Fruit fly (Drosophila melanogaster) whole organism: ENCODE results near the gene Gmd.

Source experiments
- CG8478 ChIP-seq: fragments of >200 bp; optimal IDR thresholded peaks from 2 replicates; lab custom pipeline; 2018; ENCODE audit warnings: inconsistent platforms
- Dll ChIP-seq: fragments of >200 bp; optimal IDR thresholded peaks from 2 replicates; lab custom pipeline; 2017
- EcR ChIP-seq, 2 experiments: fragments of >200 bp; optimal IDR thresholded peaks; 2 replicates each; lab custom pipeline; 2017; ENCODE audit warnings: missing biosample characterization in 2 of 2, missing genetic modification characterization in 2 of 2, missing genetic modification reagents in 2 of 2
- pan ChIP-seq: fragments of >200 bp; optimal IDR thresholded peaks from 2 replicates; lab custom pipeline; 2017
- psq ChIP-seq: fragments of >200 bp; optimal IDR thresholded peaks from 2 replicates; lab custom pipeline; 2017
- usp ChIP-seq: fragments of >200 bp; optimal IDR thresholded peaks from 2 replicates; lab custom pipeline; 2017; ENCODE audit warnings: missing biosample characterization, missing genetic modification characterization, mixed read lengths

Gene Gmd

dm6 chr2L:5003670-5004453 lies 27.0 kb upstream of the Gmd start:
- TF ChIP-seq usp: no peak
- TF ChIP-seq psq (lab: Kevin White, UChicago): no peak
- no peak for TF ChIP-seq CG8478 (lab: Kevin White, UChicago)
- TF ChIP-seq EcR (GFP tag; optimal IDR thresholded peaks at IDR 0.05; lab: Kevin White, UChicago): no peak
- TF ChIP-seq Dll (lab: Kevin White, UChicago): no peak
- no peak for TF ChIP-seq pan

dm6 chr2L:5002711-5003402 lies 26.0 kb upstream of the Gmd start:
- TF ChIP-seq EcR (GFP tag; optimal IDR thresholded peaks at IDR 0.05; lab: Kevin White, UChicago) (peak in 1 of 2 experiments; percentile 32), pan (no peak)

- TF ChIP-seq EcR (GFP tag; optimal IDR thresholded peaks at IDR 0.05; lab: Kevin White, UChicago) (no peak), pan (no peak), psq (lab: Kevin White, UChicago) (no peak), usp (no peak), CG8478 (lab: Kevin White, UChicago) (no peak), Dll (lab: Kevin White, UChicago) (no peak)
Observed at dm6 chr2L:5002031-5002430, 25.2 kb upstream of the Gmd start.

- TF ChIP-seq CG8478 (lab: Kevin White, UChicago): no peak
- no peak for TF ChIP-seq psq (lab: Kevin White, UChicago)
- TF ChIP-seq pan: no peak
- TF ChIP-seq Dll (lab: Kevin White, UChicago): no peak
- TF ChIP-seq EcR (GFP tag; optimal IDR thresholded peaks at IDR 0.05; lab: Kevin White, UChicago): no peak
Observed at dm6 chr2L:5001582-5001929, 24.7 kb upstream of the Gmd start.

- TF ChIP-seq EcR (GFP tag; optimal IDR thresholded peaks at IDR 0.05; lab: Kevin White, UChicago) (no peak), CG8478 (lab: Kevin White, UChicago) (peak; percentile 1)
Observed at dm6 chr2L:5000919-5001581, 24.2 kb upstream of the Gmd start.

dm6 chr2L:5000287-5000871 lies 23.6 kb upstream of the Gmd start:
- TF ChIP-seq EcR (GFP tag; optimal IDR thresholded peaks at IDR 0.05; lab: Kevin White, UChicago) (no peak), Dll (lab: Kevin White, UChicago) (no peak), psq (lab: Kevin White, UChicago) (no peak), CG8478 (lab: Kevin White, UChicago) (no peak)

dm6 chr2L:4999389-5000032 lies 22.7 kb upstream of the Gmd start:
- TF ChIP-seq CG8478 (lab: Kevin White, UChicago) (no peak), EcR (GFP tag; optimal IDR thresholded peaks at IDR 0.05; lab: Kevin White, UChicago) (peak in 1 of 2 experiments; percentile 27)

- TF ChIP-seq CG8478 (lab: Kevin White, UChicago) (no peak), Dll (lab: Kevin White, UChicago) (no peak), pan (no peak), psq (lab: Kevin White, UChicago) (no peak), usp (no peak), EcR (GFP tag; optimal IDR thresholded peaks at IDR 0.05; lab: Kevin White, UChicago) (no peak)
Observed at dm6 chr2L:4998571-4999191, 21.9 kb upstream of the Gmd start.

- TF ChIP-seq psq (lab: Kevin White, UChicago): no peak
Observed at dm6 chr2L:4998260-4998560, 21.4 kb upstream of the Gmd start.

dm6 chr2L:4997401-4998259 lies 20.8 kb upstream of the Gmd start:
- TF ChIP-seq CG8478 (lab: Kevin White, UChicago) (peak; percentile 64), Dll (lab: Kevin White, UChicago) (no peak), psq (lab: Kevin White, UChicago) (no peak), EcR (GFP tag; optimal IDR thresholded peaks at IDR 0.05; lab: Kevin White, UChicago) (peak in 1 of 2 experiments; percentile 67)

dm6 chr2L:4996283-4996922 lies 19.6 kb upstream of the Gmd start:
- TF ChIP-seq CG8478 (lab: Kevin White, UChicago) (no peak), EcR (GFP tag; optimal IDR thresholded peaks at IDR 0.05; lab: Kevin White, UChicago) (no peak), pan (no peak), Dll (lab: Kevin White, UChicago) (no peak), psq (lab: Kevin White, UChicago) (no peak)
